Worm (Caenorhabditis elegans): ENCODE results near the gene Y38H6C.21.

- TF ChIP-seq dve-1 (tag; optimal IDR thresholded peaks at IDR 0.05) (no peak), nhr-11 (tag; optimal IDR thresholded peaks at IDR 0.05) (no peak), pha-4 (tag; optimal IDR thresholded peaks at IDR 0.05) (no peak), mec-3 (tag; optimal IDR thresholded peaks at IDR 0.05; ENCODE audit: borderline replicate concordance) (no peak), pag-3 (tag; optimal IDR thresholded peaks at IDR 0.05; ENCODE audit: borderline replicate concordance) (no peak), tbx-2 (tag; optimal IDR thresholded peaks at IDR 0.05) (no peak), zip-5 (tag; optimal IDR thresholded peaks at IDR 0.05) (no peak)
These were observed 18.3 kb upstream of the Y38H6C.21 start, which contains the start of gene F26F2.5 for ce11 chrV:20573392-20573791.

All from whole organism, late embryonic.